Worm (Caenorhabditis elegans): Measurements from ENCODE around the gene ech-8.

Gene ech-8

DNA sequence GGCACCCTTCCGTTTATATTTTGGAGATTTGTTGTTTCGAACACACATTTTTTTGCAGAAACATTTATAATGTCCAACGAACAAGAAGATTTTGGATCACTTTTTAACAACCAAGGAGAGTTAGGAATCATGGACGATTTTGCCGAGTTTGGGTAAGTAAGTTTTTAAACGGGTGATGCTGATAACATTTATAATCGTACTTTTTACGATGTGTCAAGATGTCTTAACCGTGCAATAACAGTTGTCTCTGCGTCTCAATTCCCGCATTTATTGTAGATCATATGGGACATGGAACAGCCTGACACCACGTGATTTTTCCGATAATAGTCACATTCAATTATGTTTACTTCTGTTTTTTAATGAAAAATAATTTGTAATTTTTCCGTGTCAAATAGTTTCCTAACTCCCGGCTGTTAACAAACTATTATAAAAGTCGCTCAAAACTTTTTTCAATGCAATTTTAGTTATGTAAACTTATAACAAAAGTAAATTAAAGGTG, 11.7 kb upstream of the ech-8 start, which contains the start of gene daf-14 (continued):
- no peak for TF ChIP-seq nhr-76 (tag; optimal IDR thresholded peaks at IDR 0.05)
- TF ChIP-seq hlh-11 (tag; optimal IDR thresholded peaks at IDR 0.05) = peak; percentile 65
- TF ChIP-seq nhr-10 (tag; optimal IDR thresholded peaks at IDR 0.05) = no peak
- no peak for TF ChIP-seq R02D3.7 (tag; optimal IDR thresholded peaks at IDR 0.05)
- TF ChIP-seq daf-16 (GFP tag; optimal IDR thresholded peaks at IDR 0.05) = no peak
- peak; percentile 82 for TF ChIP-seq daf-16 (tag; optimal IDR thresholded peaks at IDR 0.05)
- peak; percentile 25 for TF ChIP-seq duxl-1 (tag; optimal IDR thresholded peaks at IDR 0.05; ENCODE audit: poor library complexity)
- peak; percentile 81 for TF ChIP-seq hlh-30 (tag; optimal IDR thresholded peaks at IDR 0.05; ENCODE audit: insufficient read depth)
- TF ChIP-seq daf-19 (GFP tag; conservative IDR thresholded peaks at IDR 0.05) = no peak
- TF ChIP-seq ctbp-1 (GFP tag; IDR thresholded peaks at IDR 0.05) = no peak
- TF ChIP-seq vab-7 (GFP tag; IDR thresholded peaks at IDR 0.05) = no peak
- no peak for TF ChIP-seq nhr-111 (GFP tag; optimal IDR thresholded peaks at IDR 0.05)
- peak; percentile 77 for TF ChIP-seq dve-1 (tag; optimal IDR thresholded peaks at IDR 0.05; ENCODE audit: insufficient read depth)
- no peak for TF ChIP-seq fos-1 (tag; optimal IDR thresholded peaks at IDR 0.05)
- no peak for TF ChIP-seq F37D6.2 (tag; optimal IDR thresholded peaks at IDR 0.05)
- TF ChIP-seq ceh-32 (tag; optimal IDR thresholded peaks at IDR 0.05; ENCODE audit: poor library complexity) = no peak
- no peak for TF ChIP-seq ama-1 (optimal IDR thresholded peaks at IDR 0.05)
- peak; percentile 74 for TF ChIP-seq aha-1 (tag)
- TF ChIP-seq nhr-11 (tag; optimal IDR thresholded peaks at IDR 0.05) = no peak
- TF ChIP-seq nhr-28 (tag; optimal IDR thresholded peaks at IDR 0.05) = peak; percentile 50
- no peak for TF ChIP-seq madf-5 (GFP tag; IDR thresholded peaks at IDR 0.05)
- TF ChIP-seq Y75B8A.6 (GFP tag; IDR thresholded peaks at IDR 0.05) = no peak
- no peak for TF ChIP-seq lin-13 (GFP tag; optimal IDR thresholded peaks at IDR 0.05)
- no peak for TF ChIP-seq Y48G9A.11 (GFP tag; IDR thresholded peaks at IDR 0.05)
- no peak for TF ChIP-seq F26F4.8 (GFP tag; conservative IDR thresholded peaks at IDR 0.05)
- TF ChIP-seq egl-43 (GFP tag; IDR thresholded peaks at IDR 0.05) = no peak
- TF ChIP-seq ces-1 (GFP tag; optimal IDR thresholded peaks at IDR 0.05) = no peak
- TF ChIP-seq lim-7 (GFP tag; IDR thresholded peaks at IDR 0.05) = no peak
- TF ChIP-seq madf-9 (GFP tag; conservative IDR thresholded peaks at IDR 0.05) = no peak
- no peak for TF ChIP-seq fkh-10 (GFP tag; optimal IDR thresholded peaks at IDR 0.05)
- no peak for TF ChIP-seq ceh-62 (tag; optimal IDR thresholded peaks at IDR 0.05)
- peak in 1 of 2 experiments; percentile 33 for TF ChIP-seq lsy-2 (tag; optimal IDR thresholded peaks at IDR 0.05)
- no peak for TF ChIP-seq sdz-12 (GFP tag; optimal IDR thresholded peaks at IDR 0.05)
- TF ChIP-seq lin-38 (GFP tag; IDR thresholded peaks at IDR 0.05) = no peak
- TF ChIP-seq nhr-25 (tag; optimal IDR thresholded peaks at IDR 0.05; ENCODE audit: borderline replicate concordance, insufficient read depth) = no peak
- TF ChIP-seq T20F7.1 (GFP tag; optimal IDR thresholded peaks at IDR 0.05) = no peak
- TF ChIP-seq rbr-2 (tag; optimal IDR thresholded peaks at IDR 0.05) = no peak
- no peak for TF ChIP-seq set-16 (GFP tag; IDR thresholded peaks at IDR 0.05)
- TF ChIP-seq snpc-4 (tag; optimal IDR thresholded peaks at IDR 0.05) = no peak
- no peak for TF ChIP-seq spr-1 (tag; optimal IDR thresholded peaks at IDR 0.05)
- TF ChIP-seq zip-11 (GFP tag; IDR thresholded peaks at IDR 0.05) = no peak
- no peak for TF ChIP-seq saeg-2 (GFP tag; IDR thresholded peaks at IDR 0.05)
- TF ChIP-seq pha-4 (GFP tag; IDR thresholded peaks at IDR 0.05) = no peak
- no peak for TF ChIP-seq pha-4 (tag; optimal IDR thresholded peaks at IDR 0.05)
- TF ChIP-seq jun-1 (tag; optimal IDR thresholded peaks at IDR 0.05) = no peak
- TF ChIP-seq aly-2 (tag; optimal IDR thresholded peaks at IDR 0.05) = no peak
- peak; percentile 20 for TF ChIP-seq nhr-48 (tag; optimal IDR thresholded peaks at IDR 0.05)
- TF ChIP-seq attf-4 (tag; optimal IDR thresholded peaks at IDR 0.05) = no peak
- no peak for TF ChIP-seq skn-1 (tag; optimal IDR thresholded peaks at IDR 0.05)
- no peak for TF ChIP-seq ZK337.2 (GFP tag; IDR thresholded peaks at IDR 0.05)
- TF ChIP-seq hmg-1.1 (GFP tag; IDR thresholded peaks at IDR 0.05) = no peak
- no peak for TF ChIP-seq zip-2 (tag; optimal IDR thresholded peaks at IDR 0.05)
- no peak for TF ChIP-seq nhr-6 (tag; optimal IDR thresholded peaks at IDR 0.05)
